Fruit fly (Drosophila melanogaster) whole organism, pupa: ENCODE results near the gene CG15882.

Experiments used
- CG10348 ChIP-seq: fragments of 200-800 bp; sonication (Bioruptor generic); IDR thresholded peaks from 2 replicates; pipeline ENCODE4 v1.3.6; 2022; ENCODE audit warnings: missing biosample characterization, missing genetic modification characterization
- CG12605 ChIP-seq: fragments of 200-800 bp; sonication (Bioruptor generic); IDR thresholded peaks from 2 replicates; pipeline ENCODE4 v1.3.6; 2022; ENCODE audit warnings: missing biosample characterization, missing genetic modification characterization
- CG13204 ChIP-seq: fragments of 200-800 bp; sonication (Bioruptor generic); optimal IDR thresholded peaks from 2 replicates; lab custom pipeline; 2018; ENCODE audit warnings: missing biosample characterization, mild to moderate bottlenecking, missing genetic modification characterization, moderate library complexity
- CG14655 ChIP-seq: fragments of 200-800 bp; sonication (Bioruptor generic); optimal IDR thresholded peaks from 3 replicates; lab custom pipeline; 2017; ENCODE audit warnings: mild to moderate bottlenecking, missing biosample characterization, missing genetic modification reagents, missing genetic modification characterization
- CG15710 ChIP-seq: fragments of 200-800 bp; sonication (Bioruptor generic); optimal IDR thresholded peaks from 2 replicates; lab custom pipeline; 2018; ENCODE audit warnings: missing biosample characterization, mild to moderate bottlenecking, missing genetic modification characterization, moderate library complexity
- CG17806 ChIP-seq: fragments of 200-800 bp; sonication (Bioruptor generic); optimal IDR thresholded peaks from 2 replicates; lab custom pipeline; 2018; ENCODE audit warnings: missing biosample characterization, mild to moderate bottlenecking, missing genetic modification characterization, moderate library complexity
- CG32121 ChIP-seq: fragments of 200-800 bp; sonication (Bioruptor generic); IDR thresholded peaks from 2 replicates; pipeline ENCODE4 v1.3.6; 2022; ENCODE audit warnings: missing biosample characterization, missing genetic modification characterization
- CG34367 ChIP-seq: fragments of 200-800 bp; sonication (Bioruptor generic); optimal IDR thresholded peaks from 2 replicates; lab custom pipeline; 2018; ENCODE audit warnings: missing biosample characterization, mild to moderate bottlenecking, missing genetic modification characterization
- CG4496 ChIP-seq: fragments of 200-800 bp; sonication (Bioruptor generic); IDR thresholded peaks from 3 replicates; pipeline ENCODE4 v1.3.6; 2022; ENCODE audit warnings: missing biosample characterization, missing genetic modification characterization
- CG8159 ChIP-seq: fragments of 200-800 bp; sonication (Bioruptor generic); optimal IDR thresholded peaks from 3 replicates; lab custom pipeline; 2018; ENCODE audit warnings: missing biosample characterization, mild to moderate bottlenecking, missing genetic modification characterization, moderate library complexity
- CG8301 ChIP-seq: fragments of 200-800 bp; sonication (Bioruptor generic); optimal IDR thresholded peaks from 2 replicates; lab custom pipeline; 2018; ENCODE audit warnings: missing biosample characterization, mild to moderate bottlenecking, missing genetic modification characterization
- CG9948 ChIP-seq: fragments of 200-800 bp; sonication (Bioruptor generic); optimal IDR thresholded peaks from 2 replicates; lab custom pipeline; 2018; ENCODE audit warnings: missing biosample characterization, mild to moderate bottlenecking, missing genetic modification characterization, moderate library complexity
- D1 ChIP-seq: fragments of 200-800 bp; sonication (Bioruptor generic); optimal IDR thresholded peaks from 2 replicates; lab custom pipeline; 2018; ENCODE audit warnings: missing biosample characterization, mild to moderate bottlenecking, missing genetic modification characterization, moderate library complexity
- EcR ChIP-seq: fragments of 200-800 bp; sonication (Bioruptor generic); optimal IDR thresholded peaks from 3 replicates; lab custom pipeline; 2019; ENCODE audit warnings: missing biosample characterization, missing genetic modification characterization, mild to moderate bottlenecking, moderate library complexity, missing genetic modification reagents
- Ets98B ChIP-seq: fragments of 200-800 bp; sonication (Bioruptor generic); IDR thresholded peaks from 2 replicates; pipeline ENCODE4 v1.3.6; 2022; ENCODE audit warnings: missing biosample characterization, missing genetic modification characterization
- Pif1A ChIP-seq: fragments of 200-800 bp; sonication (Bioruptor generic); optimal IDR thresholded peaks from 3 replicates; lab custom pipeline; 2016; ENCODE audit warnings: missing biosample characterization, missing genetic modification characterization
- Pif1B ChIP-seq: fragments of 200-800 bp; sonication (Bioruptor generic); optimal IDR thresholded peaks from 3 replicates; lab custom pipeline; 2016; ENCODE audit warnings: missing biosample characterization, missing genetic modification characterization
- Snoo ChIP-seq: fragments of 200-800 bp; sonication (Bioruptor generic); optimal IDR thresholded peaks from 3 replicates; lab custom pipeline; 2017; ENCODE audit warnings: missing biosample characterization, mild to moderate bottlenecking, missing genetic modification characterization, inconsistent platforms
- fd96Ca ChIP-seq: fragments of 200-800 bp; sonication (Bioruptor generic); IDR thresholded peaks from 3 replicates; pipeline ENCODE4 v1.3.6; 2022; ENCODE audit warnings: missing biosample characterization, missing genetic modification characterization
- gl ChIP-seq: fragments of 200-800 bp; sonication (Bioruptor generic); optimal IDR thresholded peaks from 2 replicates; lab custom pipeline; 2018; ENCODE audit warnings: missing biosample characterization, mild to moderate bottlenecking, missing genetic modification characterization
- rn ChIP-seq: fragments of 200-800 bp; sonication (Bioruptor generic); IDR thresholded peaks from 2 replicates; pipeline ENCODE4 v1.3.6; 2022; ENCODE audit warnings: missing biosample characterization, missing genetic modification characterization

The CG15882 gene

dm6 chrX:19106842-19107557 is 17.2 kb downstream of the CG15882 start:
- TF ChIP-seq gl (tag; lab: Kevin White, UChicago) = no peak
- TF ChIP-seq Snoo (tag; lab: Kevin White, UChicago) = no peak
- peak; percentile 15 for TF ChIP-seq CG34367 (tag; lab: Kevin White, UChicago)
- TF ChIP-seq CG17806 (tag; lab: Kevin White, UChicago) = no peak
- TF ChIP-seq CG10348 (GFP tag; lab: Robert Waterston, UW) = no peak
- peak; percentile 9 for TF ChIP-seq Pif1A (GFP tag; lab: Kevin White, UChicago)
- peak; percentile 70 for TF ChIP-seq CG14655
- no peak for TF ChIP-seq CG13204 (GFP tag; lab: Kevin White, UChicago)
- no peak for TF ChIP-seq CG12605 (GFP tag; lab: Robert Waterston, UW)
- TF ChIP-seq CG15710 (tag; lab: Kevin White, UChicago) = peak; percentile 30
- peak; percentile 50; the same call in 1 of the 3 replicates for TF ChIP-seq fd96Ca (GFP tag; lab: Robert Waterston, UW)
- TF ChIP-seq CG4496 (GFP tag; lab: Robert Waterston, UW) = no peak
- TF ChIP-seq CG9948 (tag; lab: Kevin White, UChicago) = peak; percentile 41
- no peak for TF ChIP-seq CG32121
- TF ChIP-seq rn = peak; percentile 9; the same call in 1 of the 2 replicates
- TF ChIP-seq D1 = no peak
- TF ChIP-seq Ets98B = no peak
- TF ChIP-seq CG8301 (tag; lab: Kevin White, UChicago) = peak; percentile 65
- no peak for TF ChIP-seq Pif1B
- TF ChIP-seq CG8159 (tag; lab: Kevin White, UChicago) = peak; percentile 41
- TF ChIP-seq EcR (GFP tag; lab: Kevin White, UChicago) = no peak

dm6 chrX:19096179-19096578 is 28.0 kb downstream of the CG15882 start:
- TF ChIP-seq fd96Ca (GFP tag; lab: Robert Waterston, UW) (no peak), D1 (no peak), EcR (GFP tag; lab: Kevin White, UChicago) (no peak), Pif1B (no peak), CG9948 (tag; lab: Kevin White, UChicago) (no peak), CG8159 (tag; lab: Kevin White, UChicago) (no peak), CG10348 (GFP tag; lab: Robert Waterston, UW) (no peak), rn (no peak), CG8301 (tag; lab: Kevin White, UChicago) (no peak), CG14655 (no peak), CG34367 (tag; lab: Kevin White, UChicago) (no peak), CG32121 (no peak), Ets98B (no peak), CG13204 (GFP tag; lab: Kevin White, UChicago) (no peak), CG4496 (GFP tag; lab: Robert Waterston, UW) (no peak), gl (tag; lab: Kevin White, UChicago) (no peak), Snoo (tag; lab: Kevin White, UChicago) (no peak), CG15710 (tag; lab: Kevin White, UChicago) (no peak), Pif1A (GFP tag; lab: Kevin White, UChicago) (no peak), CG17806 (tag; lab: Kevin White, UChicago) (no peak)

dm6 chrX:19083190-19083589 is 41.0 kb downstream of the CG15882 start, which contains the start of gene CG7423:
CG7423 (minus strand) TSS chrX:19083290.
- TF ChIP-seq Pif1B (no peak), Snoo (tag; lab: Kevin White, UChicago) (no peak), CG34367 (tag; lab: Kevin White, UChicago) (no peak), D1 (no peak), Pif1A (GFP tag; lab: Kevin White, UChicago) (no peak), CG8159 (tag; lab: Kevin White, UChicago) (no peak), EcR (GFP tag; lab: Kevin White, UChicago) (no peak), rn (no peak), fd96Ca (GFP tag; lab: Robert Waterston, UW) (no peak), gl (tag; lab: Kevin White, UChicago) (no peak), CG8301 (tag; lab: Kevin White, UChicago) (no peak), CG9948 (tag; lab: Kevin White, UChicago) (no peak), Ets98B (no peak), CG12605 (GFP tag; lab: Robert Waterston, UW) (no peak), CG10348 (GFP tag; lab: Robert Waterston, UW) (no peak)

- TF ChIP-seq rn = no peak
- TF ChIP-seq CG34367 (tag; lab: Kevin White, UChicago) = no peak
- TF ChIP-seq Pif1B = no peak
- no peak for TF ChIP-seq gl (tag; lab: Kevin White, UChicago)
- no peak for TF ChIP-seq Pif1A (GFP tag; lab: Kevin White, UChicago)
- TF ChIP-seq CG13204 (GFP tag; lab: Kevin White, UChicago) = no peak
- TF ChIP-seq CG15710 (tag; lab: Kevin White, UChicago) = no peak
- no peak for TF ChIP-seq D1
- TF ChIP-seq EcR (GFP tag; lab: Kevin White, UChicago) = no peak
- TF ChIP-seq CG8159 (tag; lab: Kevin White, UChicago) = no peak
- no peak for TF ChIP-seq CG17806 (tag; lab: Kevin White, UChicago)
- no peak for TF ChIP-seq CG32121
- no peak for TF ChIP-seq CG12605 (GFP tag; lab: Robert Waterston, UW)
- no peak for TF ChIP-seq CG8301 (tag; lab: Kevin White, UChicago)
- no peak for TF ChIP-seq Ets98B
- TF ChIP-seq fd96Ca (GFP tag; lab: Robert Waterston, UW) = no peak
- no peak for TF ChIP-seq CG4496 (GFP tag; lab: Robert Waterston, UW)
- TF ChIP-seq CG14655 = no peak
- no peak for TF ChIP-seq CG9948 (tag; lab: Kevin White, UChicago)
- no peak for TF ChIP-seq Snoo (tag; lab: Kevin White, UChicago)
Observed at dm6 chrX:19081365-19081764, 42.8 kb downstream of the CG15882 start, which contains the start of gene CG14191. CG14191 (plus strand) TSS chrX:19081665.

- TF ChIP-seq CG32121 (no peak), CG9948 (tag; lab: Kevin White, UChicago) (no peak), CG12605 (GFP tag; lab: Robert Waterston, UW) (no peak), gl (tag; lab: Kevin White, UChicago) (no peak), fd96Ca (GFP tag; lab: Robert Waterston, UW) (no peak), Pif1B (no peak), CG8159 (tag; lab: Kevin White, UChicago) (no peak), Ets98B (no peak), D1 (no peak), CG4496 (GFP tag; lab: Robert Waterston, UW) (no peak), CG13204 (GFP tag; lab: Kevin White, UChicago) (no peak), CG34367 (tag; lab: Kevin White, UChicago) (no peak), CG8301 (tag; lab: Kevin White, UChicago) (no peak), rn (no peak), CG17806 (tag; lab: Kevin White, UChicago) (no peak), Pif1A (GFP tag; lab: Kevin White, UChicago) (no peak), CG15710 (tag; lab: Kevin White, UChicago) (no peak), Snoo (tag; lab: Kevin White, UChicago) (no peak)
Observed at dm6 chrX:19077420-19077819, 46.8 kb downstream of the CG15882 start, which contains the start of gene CG7406. CG7406 (plus strand) TSS chrX:19077720.
